Fruit fly (Drosophila melanogaster): ENCODE measurements around the gene Mob2.
A peak's percentile ranks its signal among the peaks of the same experiment; 100 is the strongest.

Gene Mob2

DNA sequence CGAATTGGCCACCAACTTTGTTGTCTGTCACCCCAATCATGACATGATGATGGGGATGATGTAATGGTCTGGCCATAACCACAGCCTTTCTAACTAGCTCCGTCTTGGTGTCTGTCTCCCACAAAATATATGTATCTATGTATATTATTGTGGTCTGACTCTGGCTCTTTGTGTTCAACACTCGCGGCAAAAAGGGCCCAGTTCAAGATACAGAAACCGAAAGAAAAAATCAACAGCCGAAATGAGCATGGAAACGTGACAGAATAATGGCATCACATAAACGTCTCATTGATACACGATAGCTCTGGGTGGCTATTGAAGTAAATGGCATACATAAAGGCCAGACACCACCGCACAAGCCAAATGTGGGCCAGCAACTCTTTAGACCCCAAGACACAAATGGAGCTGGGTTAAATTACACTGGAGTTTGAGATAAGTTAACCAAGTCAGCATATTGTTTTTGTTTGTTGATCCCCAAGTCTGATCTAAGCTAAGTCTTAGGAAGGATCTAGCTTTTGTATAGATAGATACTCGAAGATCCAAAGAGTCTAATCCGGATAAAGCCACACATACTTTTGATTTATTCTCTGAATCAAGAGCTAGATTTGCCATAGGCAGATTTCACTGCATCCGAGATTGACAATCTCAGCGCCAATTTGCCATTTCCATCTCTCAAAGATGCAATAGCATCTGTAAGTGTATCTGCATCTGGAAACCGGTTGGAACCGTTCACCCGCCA, 29.9 kb downstream of the Mob2 start (continued):
- TF ChIP-seq Blimp-1 (GFP tag; optimal IDR thresholded peaks at IDR 0.05): no peak
- no peak for TF ChIP-seq cyc (GFP tag; optimal IDR thresholded peaks at IDR 0.05)
- no peak for TF ChIP-seq svp (GFP tag)

DNA sequence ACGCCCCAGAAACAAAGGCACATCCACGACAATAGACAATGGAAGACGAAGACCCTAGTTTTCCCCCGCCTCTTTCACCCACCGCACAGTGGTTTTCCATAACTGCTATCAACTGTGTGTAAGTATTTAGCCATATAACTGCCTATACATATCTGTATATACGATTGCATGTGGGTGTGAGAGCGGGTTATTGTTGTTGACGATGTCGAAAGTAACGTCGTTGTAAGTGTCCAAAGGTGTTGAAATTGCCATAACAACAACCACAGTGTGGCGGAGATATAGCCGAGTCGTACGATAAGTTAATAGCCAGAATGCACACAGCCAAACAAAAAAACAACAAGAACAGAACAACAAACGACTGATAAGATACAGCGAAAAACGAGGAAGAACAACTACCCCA, 30.7 kb downstream of the Mob2 start:
- TF ChIP-seq salr (GFP tag; optimal IDR thresholded peaks at IDR 0.05) (no peak), fd85E (GFP tag; optimal IDR thresholded peaks at IDR 0.05) (no peak), CG16779 (tag; optimal IDR thresholded peaks at IDR 0.05) (no peak), CG1621 (tag; optimal IDR thresholded peaks at IDR 0.05) (no peak), spab (GFP tag; optimal IDR thresholded peaks at IDR 0.05) (no peak), Sox102F (GFP tag; optimal IDR thresholded peaks at IDR 0.05) (no peak), dsx (GFP tag; optimal IDR thresholded peaks at IDR 0.05; ENCODE audit: poor library complexity, severe bottlenecking) (no peak), CG6792 (GFP tag; optimal IDR thresholded peaks at IDR 0.05) (no peak), CG3032 (tag; optimal IDR thresholded peaks at IDR 0.05) (no peak), Met (GFP tag; optimal IDR thresholded peaks at IDR 0.05) (no peak), CG8119 (GFP tag; IDR thresholded peaks at IDR 0.05) (no peak), Sox14 (GFP tag; optimal IDR thresholded peaks at IDR 0.05) (peak; percentile 17), CG7368 (GFP tag; optimal IDR thresholded peaks at IDR 0.05) (no peak), Eip93F (GFP tag; optimal IDR thresholded peaks at IDR 0.05) (peak; percentile 20), Hr39 (GFP tag; optimal IDR thresholded peaks at IDR 0.05) (no peak), Blimp-1 (GFP tag; optimal IDR thresholded peaks at IDR 0.05) (no peak), CG34406 (GFP tag; optimal IDR thresholded peaks at IDR 0.05) (no peak), eg (GFP tag; IDR thresholded peaks at IDR 0.05) (no peak), Sox15 (GFP tag; optimal IDR thresholded peaks at IDR 0.05) (no peak), CG6163 (GFP tag; IDR thresholded peaks at IDR 0.05) (no peak), Eip78C (GFP tag) (peak; percentile 57), CG32006 (GFP tag; optimal IDR thresholded peaks at IDR 0.05) (no peak), Eip75B (GFP tag; optimal IDR thresholded peaks at IDR 0.05) (no peak), CG15336 (GFP tag; IDR thresholded peaks at IDR 0.05) (no peak), Hr4 (GFP tag; optimal IDR thresholded peaks at IDR 0.05) (no peak), topi (GFP tag; optimal IDR thresholded peaks at IDR 0.05) (no peak), lz (GFP tag; optimal IDR thresholded peaks at IDR 0.05) (no peak), OdsH (GFP tag; optimal IDR thresholded peaks at IDR 0.05) (no peak), CG8632 (GFP tag; optimal IDR thresholded peaks at IDR 0.05) (no peak), pdm3 (GFP tag; optimal IDR thresholded peaks at IDR 0.05) (no peak), fkh (GFP tag; optimal IDR thresholded peaks at IDR 0.05) (peak; percentile 19), CG11902 (GFP tag; optimal IDR thresholded peaks at IDR 0.05) (no peak), CG3919 (GFP tag; optimal IDR thresholded peaks at IDR 0.05) (no peak), CG6808 (GFP tag; optimal IDR thresholded peaks at IDR 0.05) (no peak)

DNA sequence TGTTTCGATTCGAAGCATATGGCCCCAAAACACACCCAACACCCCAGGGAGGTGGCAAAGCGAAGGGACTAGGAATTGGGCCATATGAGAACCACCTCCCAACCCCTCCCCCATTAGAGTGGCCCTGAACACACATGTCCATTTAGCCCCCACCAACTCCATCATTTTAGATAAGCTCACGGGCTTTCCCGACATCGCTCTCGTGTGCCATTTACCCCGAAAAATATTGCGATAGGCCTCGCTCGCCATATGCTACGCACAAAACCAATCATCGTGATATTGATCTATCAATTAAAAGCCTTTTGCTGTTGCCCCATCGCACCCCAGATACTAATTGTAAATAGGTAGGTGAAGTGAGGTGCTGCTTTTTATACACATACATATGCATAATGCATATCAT, 31.7 kb downstream of the Mob2 start:
- TF ChIP-seq fkh (GFP tag; optimal IDR thresholded peaks at IDR 0.05) (peak; percentile 61), dsx (GFP tag; optimal IDR thresholded peaks at IDR 0.05; ENCODE audit: poor library complexity, severe bottlenecking) (no peak)

DNA sequence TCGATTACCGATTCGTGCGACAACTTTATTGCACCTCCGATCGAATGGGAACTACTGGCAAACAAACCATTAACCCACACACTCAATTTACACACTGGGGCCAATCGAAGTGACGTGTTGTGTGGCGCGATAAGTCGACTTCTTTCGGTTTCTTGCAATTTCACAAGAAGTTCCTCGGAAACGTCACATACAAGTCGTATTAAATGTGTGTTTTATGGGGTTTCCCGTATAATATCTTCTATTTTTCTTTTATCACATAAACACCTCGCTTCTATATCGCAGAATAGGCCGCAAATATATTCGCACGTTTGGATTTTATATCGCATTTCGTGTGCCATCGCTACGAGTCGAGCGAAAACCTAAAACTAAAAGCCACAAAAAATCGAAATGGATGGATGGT, 32.3 kb downstream of the Mob2 start:
- TF ChIP-seq CG6808 (GFP tag; optimal IDR thresholded peaks at IDR 0.05): no peak
- TF ChIP-seq spab (GFP tag; optimal IDR thresholded peaks at IDR 0.05): no peak
- TF ChIP-seq CG34406 (GFP tag; optimal IDR thresholded peaks at IDR 0.05): no peak
- no peak for TF ChIP-seq CG6163 (GFP tag; IDR thresholded peaks at IDR 0.05)
- no peak for TF ChIP-seq Lpt (GFP tag; optimal IDR thresholded peaks at IDR 0.05)
- TF ChIP-seq CG31627 (GFP tag; optimal IDR thresholded peaks at IDR 0.05): no peak
- no peak for TF ChIP-seq net (GFP tag; optimal IDR thresholded peaks at IDR 0.05)
- no peak for TF ChIP-seq CG11762 (GFP tag; optimal IDR thresholded peaks at IDR 0.05; ENCODE audit: insufficient read depth)
- no peak for TF ChIP-seq Ets96B (tag; optimal IDR thresholded peaks at IDR 0.05)
- no peak for TF ChIP-seq topi (GFP tag; optimal IDR thresholded peaks at IDR 0.05)
- TF ChIP-seq fkh (GFP tag; optimal IDR thresholded peaks at IDR 0.05): no peak
- no peak for TF ChIP-seq CG1621 (tag; optimal IDR thresholded peaks at IDR 0.05)
- TF ChIP-seq fd59A (GFP tag; optimal IDR thresholded peaks at IDR 0.05): no peak
- no peak for TF ChIP-seq Hr39 (GFP tag; optimal IDR thresholded peaks at IDR 0.05)
- no peak for TF ChIP-seq dac (GFP tag; optimal IDR thresholded peaks at IDR 0.05)
- TF ChIP-seq vri (GFP tag; optimal IDR thresholded peaks at IDR 0.05): no peak

Measured in whole organism, prepupa.